Fruit fly (Drosophila melanogaster) whole organism, wandering third instar larva: Measurements from ENCODE around the gene Ubc6.

Experiments used
- CG32264 ChIP-seq: fragments of 200-800 bp; sonication (Bioruptor generic); optimal IDR thresholded peaks from 2 replicates; lab custom pipeline; 2016; ENCODE audit warnings: missing biosample characterization, missing genetic modification characterization
- HLH106 ChIP-seq: fragments of 200-800 bp; optimal IDR thresholded peaks from 3 replicates; lab custom pipeline; 2019; ENCODE audit warnings: missing biosample characterization, mild to moderate bottlenecking, missing genetic modification characterization, moderate library complexity
- Jra ChIP-seq: sonication (Bioruptor generic); optimal IDR thresholded peaks from 2 replicates; lab custom pipeline; 2016; ENCODE audit warnings: missing biosample characterization, missing genetic modification characterization
- OdsH ChIP-seq: fragments of 200-800 bp; sonication (Bioruptor generic); optimal IDR thresholded peaks from 2 replicates; lab custom pipeline; 2016; ENCODE audit warnings: missing biosample characterization, mild to moderate bottlenecking, missing genetic modification characterization
- Rel ChIP-seq, 2 experiments: fragments of 200-800 bp; sonication (Bioruptor generic) in 1 of 2; optimal IDR thresholded peaks; 2 replicates in 1 of 2; 3 replicates in 1 of 2; lab custom pipeline; 2016 to 2019; ENCODE audit warnings: mild to moderate bottlenecking in 2 of 2, missing biosample characterization in 2 of 2, missing genetic modification characterization in 2 of 2, moderate library complexity in 1 of 2
- brk ChIP-seq: fragments of 200-800 bp; sonication (Bioruptor generic); optimal IDR thresholded peaks from 2 replicates; lab custom pipeline; 2016; ENCODE audit warnings: missing biosample characterization, mild to moderate bottlenecking, missing genetic modification characterization
- fru ChIP-seq: fragments of 200-800 bp; sonication (Bioruptor generic); optimal IDR thresholded peaks from 3 replicates; lab custom pipeline; 2016; ENCODE audit warnings: missing biosample characterization, mild to moderate bottlenecking, missing genetic modification characterization
- h ChIP-seq: fragments of 200-800 bp; sonication (Bioruptor generic); optimal IDR thresholded peaks from 3 replicates; lab custom pipeline; 2016; ENCODE audit warnings: missing biosample characterization, mild to moderate bottlenecking, missing genetic modification characterization
- psq ChIP-seq: fragments of 200-800 bp; sonication (Bioruptor generic); optimal IDR thresholded peaks from 3 replicates; lab custom pipeline; 2017; ENCODE audit warnings: missing biosample characterization, mild to moderate bottlenecking, missing genetic modification characterization, moderate library complexity
- usp ChIP-seq: fragments of >200 bp; optimal IDR thresholded peaks from 2 replicates; lab custom pipeline; 2017; ENCODE audit warnings: missing biosample characterization, missing genetic modification characterization
- woc ChIP-seq: sonication (Bioruptor generic); optimal IDR thresholded peaks from 2 replicates; lab custom pipeline; 2016; ENCODE audit warnings: missing biosample characterization, mild to moderate bottlenecking, missing genetic modification characterization

DNA sequence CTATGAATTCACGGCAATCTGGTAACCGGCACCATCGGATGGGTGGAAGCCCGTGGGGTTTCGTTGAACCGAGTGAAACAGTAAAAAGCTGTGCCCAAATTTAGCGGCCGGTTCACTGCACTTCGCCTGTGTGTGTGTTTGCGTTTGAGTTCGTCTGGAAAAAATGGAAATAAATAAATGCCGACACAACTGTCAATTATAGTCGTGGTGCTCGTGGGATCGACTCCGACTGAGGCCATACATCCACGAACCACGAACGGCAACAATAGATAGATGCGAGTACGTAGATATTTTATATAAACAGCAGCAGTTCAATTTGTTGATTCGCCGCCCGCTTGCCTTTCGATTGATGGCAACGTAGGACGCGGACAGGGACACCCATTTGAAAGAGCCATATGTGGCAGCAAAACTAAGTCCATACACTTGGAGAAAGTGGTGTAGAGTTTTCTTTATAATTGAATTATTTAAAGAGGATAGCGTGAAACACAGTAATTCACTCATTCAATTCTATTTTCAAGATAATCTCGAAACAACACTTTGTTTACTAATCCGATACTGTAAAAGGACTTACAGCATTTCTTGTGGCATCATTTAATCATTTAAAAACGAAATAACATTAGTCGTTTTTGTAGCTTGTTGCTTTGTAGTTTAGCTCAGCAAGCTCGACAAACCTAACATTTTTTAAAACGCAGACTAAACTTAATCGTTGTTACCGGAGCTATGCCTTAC lies 43.2 kb upstream of the Ubc6 start:
- TF ChIP-seq Rel (GFP tag; optimal IDR thresholded peaks at IDR 0.05; lab: Kevin White, UChicago) (no peak), Rel (tag; optimal IDR thresholded peaks at IDR 0.05; lab: Kevin White, UChicago) (no peak), psq (no peak), woc (GFP tag; lab: Kevin White, UChicago) (no peak), HLH106 (no peak), OdsH (peak; percentile 30), usp (GFP tag; lab: Kevin White, UChicago) (no peak), CG32264 (no peak), brk (GFP tag; lab: Kevin White, UChicago) (no peak), h (GFP tag; lab: Kevin White, UChicago) (no peak), Jra (no peak), fru (GFP tag; lab: Kevin White, UChicago) (no peak)
